Worm (Caenorhabditis elegans): ENCODE data around the gene slc-25A18.1.

- TF ChIP-seq ceh-13 (GFP tag; optimal IDR thresholded peaks at IDR 0.05) (no peak), ama-1 (optimal IDR thresholded peaks at IDR 0.05) (no peak), F13C5.2 (tag; optimal IDR thresholded peaks at IDR 0.05) (no peak), B0310.2 (tag; optimal IDR thresholded peaks at IDR 0.05) (no peak), hmg-4 (GFP tag; optimal IDR thresholded peaks at IDR 0.05) (no peak)
Measured at ce11 chrX:14959393-14960073, 44.2 kb downstream of the slc-25A18.1 start.

Data from whole organism, early embryonic.